Worm (Caenorhabditis elegans) whole organism, L4 larva: ENCODE data around the gene mrps-17.
A peak's percentile ranks its signal among the peaks of the same experiment; 100 is the strongest.

ENCODE experiments used
- F44E2.7 ChIP-seq: fragments of 200-800 bp; sonication (Bioruptor generic); IDR thresholded peaks from 2 replicates; pipeline ENCODE4 v2.1.2; 2022; ENCODE audit warnings: missing genetic modification characterization, missing compliant biosample characterization
- R02D3.7 ChIP-seq: fragments of 150-350 bp; sonication (generic microtip); optimal IDR thresholded peaks from 3 replicates; lab custom pipeline; 2014; ENCODE audit warnings: missing biosample characterization, missing genetic modification characterization
- T26A8.4 ChIP-seq: fragments of 200-800 bp; sonication (Bioruptor generic); IDR thresholded peaks from 2 replicates; pipeline ENCODE4 v1.3.6; 2022; ENCODE audit warnings: missing genetic modification characterization, missing compliant biosample characterization
- ZK337.2 ChIP-seq: fragments of 200-800 bp; sonication (Bioruptor generic); IDR thresholded peaks from 2 replicates; pipeline ENCODE4 v1.3.6; 2022; ENCODE audit warnings: missing genetic modification reagents, missing genetic modification characterization, missing compliant biosample characterization
- aly-2 ChIP-seq: sonication (generic microtip); optimal IDR thresholded peaks from 2 replicates; lab custom pipeline; 2018; ENCODE audit warnings: missing biosample characterization, missing genetic modification characterization
- ceh-20 ChIP-seq: fragments of 200-800 bp; sonication (Bioruptor generic); IDR thresholded peaks from 2 replicates; pipeline ENCODE4 v1.3.6; 2022; ENCODE audit warnings: missing genetic modification reagents, missing genetic modification characterization, missing compliant biosample characterization
- daf-12 ChIP-seq: fragments of 150-350 bp; optimal IDR thresholded peaks from 2 replicates; lab custom pipeline; 2014; ENCODE audit warnings: missing biosample characterization, missing genetic modification reagents, missing genetic modification characterization
- daf-16 ChIP-seq, 3 experiments: sonication (generic microtip); optimal IDR thresholded peaks; 2 replicates each; lab custom pipeline; 2016 to 2017; ENCODE audit warnings: missing genetic modification characterization in 3 of 3, missing genetic modification reagents in 3 of 3, mild to moderate bottlenecking in 2 of 3, missing compliant biosample characterization in 2 of 3, missing biosample characterization in 1 of 3, moderate library complexity in 1 of 3
- daf-19 ChIP-seq: fragments of 200-800 bp; sonication (Bioruptor generic); conservative IDR thresholded peaks from 2 replicates; pipeline ENCODE4 v1.3.6; 2022; ENCODE audit warnings: missing genetic modification characterization, missing compliant biosample characterization
- daf-8 ChIP-seq: fragments of 200-800 bp; sonication (Bioruptor generic); IDR thresholded peaks from 2 replicates; pipeline ENCODE4 v1.3.6; 2022; ENCODE audit warnings: missing genetic modification characterization, missing compliant biosample characterization
- dmd-6 ChIP-seq: fragments of 200-800 bp; sonication (Bioruptor generic); IDR thresholded peaks from 2 replicates; pipeline ENCODE4 v1.3.6; 2022; ENCODE audit warnings: missing genetic modification reagents, missing genetic modification characterization, missing compliant biosample characterization
- dmd-8 ChIP-seq: fragments of 200-800 bp; sonication (Bioruptor generic); IDR thresholded peaks from 2 replicates; pipeline ENCODE4 v1.3.6; 2022; ENCODE audit warnings: missing genetic modification characterization, missing compliant biosample characterization
- dmd-9 ChIP-seq: fragments of 200-800 bp; sonication (Bioruptor generic); IDR thresholded peaks from 2 replicates; pipeline ENCODE4 v1.3.6; 2022; ENCODE audit warnings: missing genetic modification reagents, missing genetic modification characterization, missing compliant biosample characterization
- egl-27 ChIP-seq: sonication (generic microtip); optimal IDR thresholded peaks from 3 replicates; lab custom pipeline; 2017; ENCODE audit warnings: missing biosample characterization, missing genetic modification reagents, missing genetic modification characterization
- fkh-10 ChIP-seq: fragments of 150-350 bp; optimal IDR thresholded peaks from 2 replicates; lab custom pipeline; 2014; ENCODE audit warnings: missing biosample characterization, missing genetic modification reagents, missing genetic modification characterization
- fos-1 ChIP-seq: fragments of 150-350 bp; optimal IDR thresholded peaks from 2 replicates; lab custom pipeline; 2014; ENCODE audit warnings: missing biosample characterization, missing genetic modification characterization
- gei-8 ChIP-seq: fragments of 200-800 bp; sonication (Bioruptor generic); optimal IDR thresholded peaks from 2 replicates; lab custom pipeline; 2018; ENCODE audit warnings: mild to moderate bottlenecking, missing genetic modification characterization, missing compliant biosample characterization
- hlh-11 ChIP-seq: fragments of 200-800 bp; sonication (Bioruptor generic); optimal IDR thresholded peaks from 2 replicates; lab custom pipeline; 2018; ENCODE audit warnings: mild to moderate bottlenecking, missing genetic modification characterization, missing compliant biosample characterization
- hlh-30 ChIP-seq: sonication (generic microtip); optimal IDR thresholded peaks from 2 replicates; lab custom pipeline; 2017; ENCODE audit warnings: antibody characterized with exemption, mild to moderate bottlenecking, missing genetic modification characterization, missing compliant biosample characterization; ENCODE audit not compliant: insufficient read depth
- hmg-1.1 ChIP-seq: fragments of 200-800 bp; sonication (Bioruptor generic); IDR thresholded peaks from 2 replicates; pipeline ENCODE4 v1.3.6; 2022; ENCODE audit warnings: missing genetic modification reagents, missing genetic modification characterization, missing compliant biosample characterization
- lin-1 ChIP-seq: fragments of 200-800 bp; sonication (Bioruptor generic); IDR thresholded peaks from 2 replicates; pipeline ENCODE4 v1.3.6; 2022; ENCODE audit warnings: missing genetic modification reagents, missing genetic modification characterization, missing compliant biosample characterization
- lin-13 ChIP-seq: fragments of 150-350 bp; optimal IDR thresholded peaks from 2 replicates; lab custom pipeline; 2014; ENCODE audit warnings: missing biosample characterization, missing genetic modification reagents, missing genetic modification characterization
- lin-39 ChIP-seq: fragments of 150-350 bp; optimal IDR thresholded peaks from 2 replicates; lab custom pipeline; 2014; ENCODE audit warnings: missing biosample characterization, missing genetic modification reagents, missing genetic modification characterization
- madf-5 ChIP-seq, 2 experiments: fragments of 200-800 bp; sonication (Bioruptor generic); IDR thresholded peaks; 2 replicates each; pipeline ENCODE4 v1.3.6; 2022; ENCODE audit warnings: missing compliant biosample characterization in 2 of 2, missing genetic modification characterization in 2 of 2
- madf-9 ChIP-seq: fragments of 200-800 bp; sonication (Bioruptor generic); conservative IDR thresholded peaks from 2 replicates; pipeline ENCODE4 v1.3.6; 2022; ENCODE audit warnings: missing genetic modification reagents, missing genetic modification characterization, missing compliant biosample characterization
- mdl-1 ChIP-seq, 2 experiments: fragments of 150-350 bp in 1 of 2; sonication (generic microtip) in 1 of 2; optimal IDR thresholded peaks; 2 replicates each; lab custom pipeline; 2014 to 2017; ENCODE audit warnings: missing biosample characterization in 2 of 2, missing genetic modification characterization in 2 of 2
- mdt-29 ChIP-seq: fragments of 200-800 bp; sonication (Bioruptor generic); IDR thresholded peaks from 2 replicates; pipeline ENCODE4 v1.3.6; 2022; ENCODE audit warnings: missing genetic modification reagents, missing genetic modification characterization, missing compliant biosample characterization
- mxl-2 ChIP-seq: fragments of 200-800 bp; sonication (Bioruptor generic); conservative IDR thresholded peaks from 2 replicates; pipeline ENCODE4 v1.3.6; 2022; ENCODE audit warnings: missing genetic modification reagents, missing genetic modification characterization, missing compliant biosample characterization
- mxl-3 ChIP-seq: fragments of 200-800 bp; sonication (Bioruptor generic); optimal IDR thresholded peaks from 2 replicates; lab custom pipeline; 2018; ENCODE audit warnings: mild to moderate bottlenecking, missing genetic modification characterization, missing compliant biosample characterization
- nhr-11 ChIP-seq: fragments of 150-350 bp; optimal IDR thresholded peaks from 2 replicates; lab custom pipeline; 2014; ENCODE audit warnings: missing biosample characterization, missing genetic modification characterization
- nhr-111 ChIP-seq: fragments of 200-800 bp; sonication (Bioruptor generic); optimal IDR thresholded peaks from 2 replicates; lab custom pipeline; 2018; ENCODE audit warnings: mild to moderate bottlenecking, missing genetic modification characterization, missing compliant biosample characterization
- nhr-237 ChIP-seq: sonication (generic microtip); optimal IDR thresholded peaks from 2 replicates; lab custom pipeline; 2017; ENCODE audit warnings: missing biosample characterization, missing genetic modification characterization
- nhr-28 ChIP-seq: fragments of 150-350 bp; optimal IDR thresholded peaks from 2 replicates; lab custom pipeline; 2014; ENCODE audit warnings: missing biosample characterization, missing genetic modification characterization
- nhr-41 ChIP-seq: fragments of 200-800 bp; sonication (Bioruptor generic); IDR thresholded peaks from 2 replicates; pipeline ENCODE4 v1.3.6; 2022; ENCODE audit warnings: missing genetic modification reagents, missing genetic modification characterization, missing compliant biosample characterization
- nhr-48 ChIP-seq: sonication (generic microtip); optimal IDR thresholded peaks from 2 replicates; lab custom pipeline; 2016; ENCODE audit warnings: mild to moderate bottlenecking, missing genetic modification characterization, missing compliant biosample characterization
- nhr-6 ChIP-seq: fragments of 150-350 bp; optimal IDR thresholded peaks from 2 replicates; lab custom pipeline; 2014; ENCODE audit warnings: missing biosample characterization, missing genetic modification characterization
- nhr-77 ChIP-seq: fragments of 150-350 bp; optimal IDR thresholded peaks from 2 replicates; lab custom pipeline; 2014; ENCODE audit warnings: missing biosample characterization, missing genetic modification characterization
- pha-4 ChIP-seq, 2 experiments: fragments of 150-350 bp in 1 of 2; fragments of 200-800 bp in 1 of 2; sonication (Bioruptor generic) in 1 of 2; IDR thresholded peaks in 1 of 2; optimal IDR thresholded peaks in 1 of 2; 2 replicates each; pipeline versions ENCODE4 v1.3.6 to Lab custom; 2014 to 2022; ENCODE audit warnings: missing genetic modification characterization in 2 of 2, missing genetic modification reagents in 2 of 2, missing biosample characterization in 1 of 2, missing compliant biosample characterization in 1 of 2
- snpc-1.2 ChIP-seq: fragments of 200-800 bp; sonication (Bioruptor generic); IDR thresholded peaks from 2 replicates; pipeline ENCODE4 v1.3.6; 2022; ENCODE audit warnings: missing genetic modification reagents, missing genetic modification characterization, missing compliant biosample characterization
- tra-1 ChIP-seq: fragments of 200-800 bp; sonication (Bioruptor generic); IDR thresholded peaks from 2 replicates; pipeline ENCODE4 v1.3.6; 2022; ENCODE audit warnings: missing genetic modification reagents, missing genetic modification characterization, missing compliant biosample characterization
- unc-130 ChIP-seq: sonication (generic microtip); optimal IDR thresholded peaks from 2 replicates; lab custom pipeline; 2016; ENCODE audit warnings: missing genetic modification reagents, missing genetic modification characterization, missing compliant biosample characterization
- unc-62 ChIP-seq, 3 experiments: fragments of 150-350 bp in 1 of 3; sonication (generic microtip); optimal IDR thresholded peaks in 2 of 3; peaks in 1 of 3; 1 replicate in 1 of 3; 2 replicates in 2 of 3; lab custom pipeline; 2014 to 2017; ENCODE audit warnings: missing biosample characterization in 3 of 3, missing genetic modification characterization in 3 of 3, missing genetic modification reagents in 3 of 3, missing genotype in 1 of 3
- ztf-7 ChIP-seq: fragments of 150-350 bp; optimal IDR thresholded peaks from 2 replicates; lab custom pipeline; 2014; ENCODE audit warnings: missing biosample characterization, missing genetic modification characterization

Gene mrps-17

DNA sequence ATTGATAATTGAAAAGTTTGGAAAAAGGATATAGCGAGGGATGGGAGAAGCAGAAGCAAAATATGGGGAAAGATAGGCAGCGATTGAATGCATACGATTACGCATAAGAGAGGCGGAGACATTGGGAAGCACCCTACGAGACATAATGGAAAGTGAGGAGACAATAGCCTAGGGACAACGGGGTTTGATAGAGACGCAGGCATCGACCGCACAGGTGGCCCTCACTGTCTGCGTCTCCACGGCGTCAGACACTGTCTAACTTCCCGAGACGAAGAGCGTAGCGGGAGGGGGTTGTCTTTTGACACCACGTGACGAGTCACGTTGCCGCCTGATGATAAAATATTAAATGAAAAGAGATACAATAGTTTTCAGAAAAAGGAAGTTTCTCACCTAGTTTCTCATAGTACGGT lies 10.6 kb downstream of the mrps-17 start (continued):
- TF ChIP-seq R02D3.7 (tag; lab: Kevin White, UChicago), result no peak
- TF ChIP-seq mxl-2 (GFP tag; lab: Robert Waterston, UW), result peak; percentile 62; the same call in 1 of the 2 replicates
- TF ChIP-seq unc-62 (GFP tag; optimal IDR thresholded peaks at IDR 0.05 in 1 of 2; lab: Kevin White, UChicago), result peak in 1 of 2 experiments; percentile 99
- no peak for TF ChIP-seq unc-62 (tag; optimal IDR thresholded peaks at IDR 0.05; lab: Kevin White, UChicago)
- TF ChIP-seq daf-16 (GFP tag; optimal IDR thresholded peaks at IDR 0.05; lab: Kevin White, UChicago), result peak; percentile 70 to 83
- TF ChIP-seq daf-16 (tag; optimal IDR thresholded peaks at IDR 0.05; lab: Kevin White, UChicago), result peak; percentile 58
- TF ChIP-seq daf-8 (GFP tag; lab: Robert Waterston, UW), result no peak
- TF ChIP-seq nhr-6 (tag; lab: Kevin White, UChicago), result peak; percentile 49
- TF ChIP-seq lin-39 (tag; lab: Kevin White, UChicago), result no peak
- TF ChIP-seq ZK337.2 (GFP tag; lab: Robert Waterston, UW), result 0 out of 2 replicates have a peak, but pooled peaks have one; percentile 39
- TF ChIP-seq nhr-41 (GFP tag; lab: Robert Waterston, UW), result peak; percentile 54; the same call in 1 of the 2 replicates
- TF ChIP-seq nhr-111 (GFP tag; lab: Kevin White, UChicago), result no peak
- TF ChIP-seq fos-1 (tag; lab: Kevin White, UChicago), result no peak

DNA sequence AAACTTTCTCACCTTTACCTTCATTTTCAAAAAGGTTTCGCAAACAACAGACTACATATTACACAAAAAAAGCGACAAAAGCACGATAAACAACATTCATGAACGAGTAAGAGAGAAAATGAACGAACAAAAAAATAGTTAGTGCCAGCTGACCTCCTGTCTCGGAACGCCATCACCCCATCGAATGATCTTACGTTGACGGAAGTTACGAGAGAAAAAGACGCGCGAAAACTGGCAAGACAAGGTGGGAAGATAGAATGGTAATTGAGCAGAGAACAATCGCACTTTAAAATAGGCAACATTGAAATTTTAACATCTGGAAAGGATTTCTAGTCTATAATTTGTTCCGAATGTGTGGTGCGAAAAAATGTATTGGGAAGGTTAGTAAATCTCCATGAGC lies 11.4 kb downstream of the mrps-17 start:
- TF ChIP-seq nhr-28 (peak; percentile 77), lin-13 (no peak), unc-62 (GFP tag; optimal IDR thresholded peaks at IDR 0.05 in 1 of 2; lab: Kevin White, UChicago) (peak in 1 of 2 experiments; percentile 31), unc-62 (tag; optimal IDR thresholded peaks at IDR 0.05; lab: Kevin White, UChicago) (no peak), egl-27 (tag; lab: Kevin White, UChicago) (no peak), daf-16 (GFP tag; optimal IDR thresholded peaks at IDR 0.05; lab: Kevin White, UChicago) (peak in 1 of 2 experiments; percentile 61), daf-16 (tag; optimal IDR thresholded peaks at IDR 0.05; lab: Kevin White, UChicago) (peak; percentile 36), ceh-20 (GFP tag; lab: Robert Waterston, UW) (0 out of 2 replicates have a peak, but pooled peaks have one; percentile 22), mdt-29 (GFP tag; lab: Robert Waterston, UW) (0 out of 2 replicates have a peak, but pooled peaks have one; percentile 11), daf-19 (GFP tag; lab: Robert Waterston, UW) (no peak), nhr-11 (peak; percentile 57), hmg-1.1 (GFP tag; lab: Robert Waterston, UW) (peak; percentile 7; the same call in 1 of the 2 replicates), hlh-30 (tag; lab: Kevin White, UChicago) (peak; percentile 55), pha-4 (GFP tag; IDR thresholded peaks at IDR 0.05; lab: Robert Waterston, UW) (peak; percentile 64; the same call in 1 of the 2 replicates), pha-4 (tag; optimal IDR thresholded peaks at IDR 0.05; lab: Kevin White, UChicago) (no peak), ztf-7 (tag; lab: Kevin White, UChicago) (no peak), dmd-6 (GFP tag; lab: Robert Waterston, UW) (peak; percentile 59), dmd-9 (no peak), dmd-8 (GFP tag; lab: Robert Waterston, UW) (0 out of 2 replicates have a peak, but pooled peaks have one; percentile 57), hlh-11 (peak; percentile 60), mdl-1 (tag; optimal IDR thresholded peaks at IDR 0.05; lab: Kevin White, UChicago) (peak in 1 of 2 experiments; percentile 51)

DNA sequence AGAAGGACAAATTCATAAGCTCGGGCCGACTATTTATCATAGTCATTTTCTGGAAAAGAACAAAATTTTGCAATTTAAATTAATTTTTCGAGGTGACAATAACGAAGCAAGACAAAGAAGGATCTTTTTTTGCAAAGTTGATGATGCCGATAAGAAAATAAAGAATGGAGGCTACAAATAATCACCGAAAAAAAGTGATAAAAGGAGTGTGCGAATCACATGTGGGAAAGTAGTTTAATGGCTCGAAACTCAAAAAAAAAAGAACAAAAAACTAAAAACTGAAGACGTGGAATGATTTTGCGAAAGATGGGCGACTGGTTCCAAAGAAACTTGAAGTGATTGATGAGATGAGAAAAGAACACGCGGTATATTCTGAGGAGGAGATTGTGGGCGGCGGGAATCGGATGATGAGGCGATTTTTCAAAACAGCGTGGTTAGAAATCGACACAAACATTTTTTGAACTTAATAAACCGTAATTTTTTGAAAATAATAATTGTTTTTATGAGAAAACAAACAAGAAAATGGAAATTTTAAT lies 12.1 kb downstream of the mrps-17 start, which contains the start of gene atgl-1:
Gene atgl-1, minus strand, starts transcription at position 51 of the 536 bp plus-strand sequence.
- TF ChIP-seq mdl-1 (tag; optimal IDR thresholded peaks at IDR 0.05; lab: Kevin White, UChicago) (peak in 1 of 2 experiments; percentile 38), daf-8 (GFP tag; lab: Robert Waterston, UW) (no peak), gei-8 (GFP tag; lab: Kevin White, UChicago) (no peak), madf-9 (GFP tag; lab: Robert Waterston, UW) (no peak), T26A8.4 (GFP tag; lab: Robert Waterston, UW) (no peak), hlh-11 (peak; percentile 52), hlh-30 (tag; lab: Kevin White, UChicago) (peak; percentile 43), nhr-77 (tag; lab: Kevin White, UChicago) (no peak), snpc-1.2 (GFP tag; lab: Robert Waterston, UW) (no peak), unc-130 (no peak), fkh-10 (GFP tag; lab: Kevin White, UChicago) (no peak), dmd-6 (GFP tag; lab: Robert Waterston, UW) (peak; percentile 32; the same call in 1 of the 2 replicates), nhr-6 (tag; lab: Kevin White, UChicago) (no peak), mxl-3 (peak; percentile 35), madf-5 (GFP tag; IDR thresholded peaks at IDR 0.05; lab: Robert Waterston, UW) (no peak), R02D3.7 (tag; lab: Kevin White, UChicago) (no peak), nhr-41 (GFP tag; lab: Robert Waterston, UW) (no peak), daf-12 (tag; lab: Kevin White, UChicago) (no peak), F44E2.7 (GFP tag; lab: Robert Waterston, UW) (no peak), nhr-237 (tag; lab: Kevin White, UChicago) (no peak), lin-1 (no peak), tra-1 (GFP tag; lab: Robert Waterston, UW) (no peak), aly-2 (tag; lab: Kevin White, UChicago) (no peak), nhr-48 (tag; lab: Kevin White, UChicago) (peak; percentile 8)
